Worm (Caenorhabditis elegans) whole organism, L1 larva: Measurements from ENCODE around the gene F44B9.9.

Experiments used
- C16A3.4 ChIP-seq: fragments of 150-350 bp; optimal IDR thresholded peaks from 2 replicates; lab custom pipeline; 2014; ENCODE audit warnings: missing biosample characterization, missing genetic modification characterization
- aha-1 ChIP-seq: fragments of 150-350 bp; optimal IDR thresholded peaks from 2 replicates; lab custom pipeline; 2014; ENCODE audit warnings: missing biosample characterization, missing genetic modification characterization
- alr-1 ChIP-seq: fragments of 200-800 bp; sonication (Bioruptor generic); optimal IDR thresholded peaks from 2 replicates; lab custom pipeline; 2018; ENCODE audit warnings: borderline replicate concordance, mild to moderate bottlenecking, missing genetic modification characterization, missing compliant biosample characterization
- ces-1 ChIP-seq: fragments of 150-350 bp; optimal IDR thresholded peaks from 2 replicates; lab custom pipeline; 2014; ENCODE audit warnings: missing biosample characterization, missing genetic modification reagents, missing genetic modification characterization
- dpl-1 ChIP-seq, 3 experiments: fragments of 150-350 bp in 2 of 3; sonication (generic microtip) in 1 of 3; optimal IDR thresholded peaks; 2 replicates each; lab custom pipeline; 2014 to 2017; ENCODE audit warnings: missing biosample characterization in 3 of 3, missing genetic modification characterization in 3 of 3, missing genetic modification reagents in 3 of 3
- dsc-1 ChIP-seq: sonication (generic microtip); optimal IDR thresholded peaks from 2 replicates; lab custom pipeline; 2016; ENCODE audit warnings: mild to moderate bottlenecking, missing genetic modification characterization, missing compliant biosample characterization
- efl-1 ChIP-seq, 4 experiments: fragments of 150-350 bp; optimal IDR thresholded peaks in 3 of 4; peaks in 1 of 4; 1 replicate in 1 of 4; 2 replicates in 3 of 4; lab custom pipeline; 2014; ENCODE audit warnings: missing biosample characterization in 2 of 4, missing genetic modification characterization in 2 of 4, missing genetic modification reagents in 2 of 4
- efl-3 ChIP-seq: fragments of 200-800 bp; sonication (Bioruptor generic); optimal IDR thresholded peaks from 2 replicates; lab custom pipeline; 2018; ENCODE audit warnings: mild to moderate bottlenecking, missing genetic modification characterization, missing compliant biosample characterization
- egl-13 ChIP-seq: sonication (generic microtip); optimal IDR thresholded peaks from 2 replicates; lab custom pipeline; 2016; ENCODE audit warnings: missing genotype, missing genetic modification reagents, missing genetic modification characterization, missing compliant biosample characterization
- egl-27 ChIP-seq, 2 experiments: fragments of 150-350 bp in 1 of 2; sonication (generic microtip); optimal IDR thresholded peaks; 3 replicates each; lab custom pipeline; 2017 to 2018; ENCODE audit warnings: missing biosample characterization in 2 of 2, missing genetic modification characterization in 2 of 2, missing genetic modification reagents in 2 of 2
- elt-3 ChIP-seq, 6 experiments: fragments of 150-350 bp in 1 of 6; sonication (generic microtip); optimal IDR thresholded peaks; 2 replicates each; lab custom pipeline; 2017 to 2018; ENCODE audit warnings: missing biosample characterization in 6 of 6, missing genetic modification characterization in 6 of 6, inconsistent platforms in 1 of 6
- ets-5 ChIP-seq: fragments of 200-800 bp; sonication (Bioruptor generic); IDR thresholded peaks from 2 replicates; pipeline ENCODE4 v1.3.6; 2022; ENCODE audit warnings: missing genetic modification characterization, missing compliant biosample characterization
- fkh-10 ChIP-seq: sonication (generic microtip); optimal IDR thresholded peaks from 2 replicates; lab custom pipeline; 2017; ENCODE audit warnings: missing biosample characterization, missing genetic modification reagents, missing genetic modification characterization
- fkh-4 ChIP-seq: sonication (generic microtip); optimal IDR thresholded peaks from 2 replicates; lab custom pipeline; 2016; ENCODE audit warnings: missing compliant biosample characterization, missing genetic modification characterization, borderline replicate concordance
- fkh-8 ChIP-seq: sonication (generic microtip); optimal IDR thresholded peaks from 2 replicates; lab custom pipeline; 2016; ENCODE audit warnings: mild to moderate bottlenecking, missing genetic modification characterization, missing compliant biosample characterization
- hlh-4 ChIP-seq: sonication (generic microtip); optimal IDR thresholded peaks from 2 replicates; lab custom pipeline; 2016; ENCODE audit warnings: mild to moderate bottlenecking, missing genetic modification characterization, missing compliant biosample characterization
- isw-1 ChIP-seq: fragments of 200-800 bp; sonication (Bioruptor generic); IDR thresholded peaks from 2 replicates; pipeline ENCODE4 v1.3.6; 2022; ENCODE audit warnings: missing genetic modification characterization, missing compliant biosample characterization
- lin-13 ChIP-seq: fragments of 150-350 bp; optimal IDR thresholded peaks from 2 replicates; lab custom pipeline; 2014; ENCODE audit warnings: missing biosample characterization, missing genetic modification reagents, missing genetic modification characterization
- lin-14 ChIP-seq: fragments of 200-800 bp; sonication (Bioruptor generic); optimal IDR thresholded peaks from 2 replicates; lab custom pipeline; 2018; ENCODE audit warnings: mild to moderate bottlenecking, missing genetic modification characterization, moderate library complexity, missing compliant biosample characterization
- lin-15B ChIP-seq: fragments of 150-350 bp; sonication (generic microtip); optimal IDR thresholded peaks from 3 replicates; lab custom pipeline; 2014; ENCODE audit warnings: missing biosample characterization, missing genetic modification characterization
- lin-35 ChIP-seq, 2 experiments: fragments of 150-350 bp; optimal IDR thresholded peaks; 2 replicates each; lab custom pipeline; 2014; ENCODE audit warnings: missing biosample characterization in 2 of 2, missing genetic modification characterization in 2 of 2, missing genetic modification reagents in 2 of 2
- lin-39 ChIP-seq: fragments of 150-350 bp; optimal IDR thresholded peaks from 2 replicates; lab custom pipeline; 2014; ENCODE audit warnings: missing biosample characterization, missing genetic modification reagents, missing genetic modification characterization
- lir-3 ChIP-seq: sonication (generic microtip); optimal IDR thresholded peaks from 2 replicates; lab custom pipeline; 2016; ENCODE audit warnings: mild to moderate bottlenecking, missing genetic modification characterization, moderate library complexity, missing compliant biosample characterization; ENCODE audit not compliant: poor library complexity
- mab-9 ChIP-seq: fragments of 200-800 bp; sonication (Bioruptor generic); IDR thresholded peaks from 2 replicates; pipeline ENCODE4 v1.3.6; 2022; ENCODE audit warnings: missing genetic modification reagents, missing genetic modification characterization, missing compliant biosample characterization
- mdl-1 ChIP-seq, 2 experiments: fragments of 150-350 bp; optimal IDR thresholded peaks; 2 replicates each; lab custom pipeline; 2014 to 2017; ENCODE audit warnings: missing biosample characterization in 2 of 2, missing genetic modification characterization in 2 of 2, inconsistent platforms in 1 of 2
- mef-2 ChIP-seq: fragments of 150-350 bp; optimal IDR thresholded peaks from 2 replicates; lab custom pipeline; 2014; ENCODE audit warnings: missing biosample characterization, missing genetic modification characterization
- nhr-28 ChIP-seq: fragments of 150-350 bp; optimal IDR thresholded peaks from 2 replicates; lab custom pipeline; 2014; ENCODE audit warnings: missing biosample characterization, missing genetic modification characterization
- nhr-47 ChIP-seq: sonication (generic microtip); optimal IDR thresholded peaks from 2 replicates; lab custom pipeline; 2016; ENCODE audit warnings: mild to moderate bottlenecking, missing genetic modification characterization, moderate library complexity, missing compliant biosample characterization
- nhr-76 ChIP-seq: sonication (generic microtip); optimal IDR thresholded peaks from 2 replicates; lab custom pipeline; 2017; ENCODE audit warnings: missing biosample characterization, missing genetic modification characterization
- nhr-84 ChIP-seq: sonication (generic microtip); optimal IDR thresholded peaks from 2 replicates; lab custom pipeline; 2017; ENCODE audit warnings: missing biosample characterization, missing genetic modification characterization
- nhr-85 ChIP-seq: sonication (generic microtip); peaks from one replicate; lab custom pipeline; 2016; ENCODE audit warnings: missing genetic modification characterization, inconsistent platforms, missing compliant biosample characterization
- pax-3 ChIP-seq: fragments of 200-800 bp; sonication (Bioruptor generic); optimal IDR thresholded peaks from 2 replicates; lab custom pipeline; 2018; ENCODE audit warnings: mild to moderate bottlenecking, missing genetic modification characterization, moderate library complexity, missing compliant biosample characterization
- pqm-1 ChIP-seq: sonication (generic microtip); optimal IDR thresholded peaks from 3 replicates; lab custom pipeline; 2017; ENCODE audit warnings: missing biosample characterization, missing genetic modification characterization
- rnt-1 ChIP-seq: sonication (generic microtip); optimal IDR thresholded peaks from 2 replicates; lab custom pipeline; 2016; ENCODE audit warnings: mild to moderate bottlenecking, missing genetic modification characterization, moderate library complexity, missing compliant biosample characterization
- snpc-4 ChIP-seq: fragments of 150-350 bp; optimal IDR thresholded peaks from 2 replicates; lab custom pipeline; 2014; ENCODE audit warnings: missing biosample characterization, missing genetic modification characterization
- sptf-1 ChIP-seq: fragments of 150-350 bp; optimal IDR thresholded peaks from 2 replicates; lab custom pipeline; 2014; ENCODE audit warnings: missing biosample characterization, missing genetic modification characterization
- swsn-7 ChIP-seq: sonication (generic microtip); optimal IDR thresholded peaks from 2 replicates; lab custom pipeline; 2016; ENCODE audit warnings: missing genetic modification characterization, missing compliant biosample characterization
- tbx-2 ChIP-seq: sonication (generic microtip); optimal IDR thresholded peaks from 2 replicates; lab custom pipeline; 2016; ENCODE audit warnings: missing genetic modification characterization, missing compliant biosample characterization
- tlp-1 ChIP-seq: fragments of 150-350 bp; optimal IDR thresholded peaks from 2 replicates; lab custom pipeline; 2014; ENCODE audit warnings: missing biosample characterization, missing genetic modification characterization
- unc-130 ChIP-seq: fragments of 150-350 bp; optimal IDR thresholded peaks from 2 replicates; lab custom pipeline; 2017; ENCODE audit warnings: missing biosample characterization, missing genetic modification characterization, inconsistent platforms
- unc-86 ChIP-seq: sonication (generic microtip); optimal IDR thresholded peaks from 2 replicates; lab custom pipeline; 2016; ENCODE audit warnings: missing genetic modification characterization, missing compliant biosample characterization
- unc-98 ChIP-seq: fragments of 200-800 bp; sonication (Bioruptor generic); IDR thresholded peaks from 2 replicates; pipeline ENCODE4 v1.3.6; 2022; ENCODE audit warnings: missing genetic modification characterization, missing compliant biosample characterization
- vab-15 ChIP-seq: sonication (generic microtip); optimal IDR thresholded peaks from 2 replicates; lab custom pipeline; 2017; ENCODE audit warnings: missing genotype, mild to moderate bottlenecking, missing genetic modification characterization, missing compliant biosample characterization
- zag-1 ChIP-seq: fragments of 150-350 bp; optimal IDR thresholded peaks from 2 replicates; lab custom pipeline; 2014; ENCODE audit warnings: missing biosample characterization, missing genetic modification characterization
- zip-4 ChIP-seq: fragments of 200-800 bp; sonication (Bioruptor generic); optimal IDR thresholded peaks from 2 replicates; lab custom pipeline; 2018; ENCODE audit warnings: mild to moderate bottlenecking, missing genetic modification characterization, moderate library complexity, missing compliant biosample characterization

F44B9.9 gene

DNA sequence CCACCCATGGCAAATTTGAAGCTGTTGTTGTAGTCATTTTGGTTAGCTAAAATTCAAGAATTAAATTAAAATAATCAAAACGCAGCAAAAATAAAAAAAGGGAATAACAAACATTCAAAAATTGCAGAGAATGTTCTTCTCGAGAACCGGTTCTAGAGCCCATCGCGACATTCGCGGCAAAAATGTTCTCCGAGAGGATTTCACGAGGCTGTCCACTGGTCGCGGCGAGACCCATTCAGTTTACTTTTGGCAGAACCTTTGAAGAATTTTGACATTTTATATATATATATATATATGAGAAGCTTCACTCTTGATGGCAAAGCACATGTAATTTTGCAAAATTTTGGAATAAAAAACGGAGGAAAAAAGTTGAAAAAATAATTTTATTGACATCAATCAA lies 1.4 kb downstream of the F44B9.9 start, which contains the start of gene F44B9.8 (continued):
- TF ChIP-seq dsc-1 (tag; lab: Kevin White, UChicago), result no peak
- no peak for TF ChIP-seq vab-15 (tag; lab: Kevin White, UChicago)
- no peak for TF ChIP-seq unc-98 (GFP tag; lab: Robert Waterston, UW)
- no peak for TF ChIP-seq lin-13 (GFP tag; lab: Kevin White, UChicago)
- no peak for TF ChIP-seq sptf-1 (tag; lab: Kevin White, UChicago)
- no peak for TF ChIP-seq isw-1 (GFP tag; lab: Robert Waterston, UW)
- TF ChIP-seq tbx-2 (tag; lab: Kevin White, UChicago), result peak; percentile 55
- TF ChIP-seq lin-39 (tag; lab: Kevin White, UChicago), result no peak
- peak; percentile 71 for TF ChIP-seq C16A3.4
- peak; percentile 62 for TF ChIP-seq rnt-1
- peak; percentile 70 for TF ChIP-seq lin-15B
- no peak for TF ChIP-seq tlp-1
- TF ChIP-seq nhr-85 (tag; lab: Kevin White, UChicago), result peak; percentile 79
- peak; percentile 73 for TF ChIP-seq unc-130 (tag; lab: Kevin White, UChicago)
- peak; percentile 72 to 80 for TF ChIP-seq lin-35 (GFP tag; optimal IDR thresholded peaks at IDR 0.05; lab: Kevin White, UChicago)
- TF ChIP-seq lir-3 (tag; lab: Kevin White, UChicago), result peak; percentile 24
- TF ChIP-seq zip-4 (GFP tag; lab: Kevin White, UChicago), result no peak
- no peak for TF ChIP-seq egl-27 (tag; optimal IDR thresholded peaks at IDR 0.05; lab: Kevin White, UChicago)
- TF ChIP-seq nhr-76 (tag; lab: Kevin White, UChicago), result no peak
- no peak for TF ChIP-seq mab-9 (GFP tag; lab: Robert Waterston, UW)
- TF ChIP-seq fkh-8 (tag; lab: Kevin White, UChicago), result peak; percentile 13
- TF ChIP-seq egl-13 (tag; lab: Kevin White, UChicago), result no peak
- no peak for TF ChIP-seq mef-2 (tag; lab: Kevin White, UChicago)
- TF ChIP-seq hlh-4 (tag; lab: Kevin White, UChicago), result no peak
- no peak for TF ChIP-seq pqm-1 (tag; lab: Kevin White, UChicago)
- TF ChIP-seq ces-1 (GFP tag; lab: Kevin White, UChicago), result no peak
- no peak for TF ChIP-seq efl-3
- peak; percentile 78 for TF ChIP-seq lin-14 (GFP tag; lab: Kevin White, UChicago)
- TF ChIP-seq ets-5 (GFP tag; lab: Robert Waterston, UW), result no peak
- no peak for TF ChIP-seq nhr-28 (tag; lab: Kevin White, UChicago)
- TF ChIP-seq snpc-4 (tag; lab: Kevin White, UChicago), result no peak
- TF ChIP-seq efl-1 (optimal IDR thresholded peaks at IDR 0.05; lab: Kevin White, UChicago), result peak; percentile 72 to 76
- peak; percentile 73 to 95 for TF ChIP-seq efl-1 (GFP tag; optimal IDR thresholded peaks at IDR 0.05 in 1 of 2; lab: Kevin White, UChicago)
- TF ChIP-seq zag-1 (tag; lab: Kevin White, UChicago), result no peak
- TF ChIP-seq fkh-4 (tag; lab: Kevin White, UChicago), result no peak
- no peak for TF ChIP-seq aha-1 (tag; lab: Kevin White, UChicago)
- TF ChIP-seq nhr-84 (tag; lab: Kevin White, UChicago), result no peak
- TF ChIP-seq elt-3 (tag; optimal IDR thresholded peaks at IDR 0.05; lab: Kevin White, UChicago), result peak in 1 of 6 experiments; percentile 71
- TF ChIP-seq mdl-1 (tag; optimal IDR thresholded peaks at IDR 0.05; lab: Kevin White, UChicago), result peak in 1 of 2 experiments; percentile 32
- peak; percentile 50 for TF ChIP-seq nhr-47
- no peak for TF ChIP-seq fkh-10 (GFP tag; lab: Kevin White, UChicago)
- peak; percentile 67 for TF ChIP-seq swsn-7 (tag; lab: Kevin White, UChicago)
- no peak for TF ChIP-seq unc-86 (tag; lab: Kevin White, UChicago)

DNA sequence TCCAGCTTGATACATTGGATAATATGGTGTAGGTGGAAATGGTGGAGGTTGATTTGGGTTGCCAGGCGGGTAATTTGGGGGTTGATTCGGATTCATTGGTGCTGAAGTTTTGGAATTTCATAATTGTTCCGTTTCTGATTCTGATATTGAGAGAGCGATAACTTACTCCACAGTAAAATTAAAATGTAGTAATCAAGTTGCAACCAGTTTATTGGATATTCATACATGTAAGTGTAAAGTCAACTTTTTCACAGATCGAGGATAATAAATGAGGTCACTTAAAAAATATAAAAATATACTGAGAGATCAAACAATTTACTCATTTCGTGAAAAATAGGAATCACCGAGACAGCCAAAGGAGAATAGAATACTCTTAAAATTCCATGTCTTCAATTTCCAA lies 2.9 kb downstream of the F44B9.9 start, which contains the start of gene mdt-30:
TSS of gene mdt-30 (minus strand) at position 101 of the 400 bp plus-strand sequence.
- TF ChIP-seq efl-3 (no peak), lin-39 (tag; lab: Kevin White, UChicago) (no peak), mab-9 (GFP tag; lab: Robert Waterston, UW) (no peak), pax-3 (tag; lab: Kevin White, UChicago) (no peak), alr-1 (tag; lab: Kevin White, UChicago) (no peak), dpl-1 (GFP tag; optimal IDR thresholded peaks at IDR 0.05; lab: Kevin White, UChicago) (no peak), isw-1 (GFP tag; lab: Robert Waterston, UW) (no peak)
- TF ChIP-seq, all 84 proteins: peak for 0
